Fruit fly (Drosophila melanogaster): ENCODE results near the gene CG2604.
A peak's percentile ranks its signal among the peaks of the same experiment; 100 is the strongest.

CG2604 gene

dm6 chr3R:5263311-5264250 lies 40.4 kb upstream of the CG2604 start (continued):
- TF ChIP-seq Adf1 (GFP tag; IDR thresholded peaks at IDR 0.05) (peak; percentile 39), NK7.1 (GFP tag; optimal IDR thresholded peaks at IDR 0.05) (no peak), pan (optimal IDR thresholded peaks at IDR 0.05) (peak in 1 of 2 experiments; percentile 23), pan (GFP tag; optimal IDR thresholded peaks at IDR 0.05 in 1 of 2, IDR thresholded peaks at IDR 0.05 in 1 of 2) (peak in 1 of 2 experiments; percentile 75), D19B (GFP tag; optimal IDR thresholded peaks at IDR 0.05) (peak; percentile 63), CG8388 (GFP tag; optimal IDR thresholded peaks at IDR 0.05) (peak; percentile 83), da (GFP tag; optimal IDR thresholded peaks at IDR 0.05) (no peak), Asciz (GFP tag; optimal IDR thresholded peaks at IDR 0.05) (peak; percentile 87), sim (GFP tag; IDR thresholded peaks at IDR 0.05) (no peak), bcd (GFP tag; optimal IDR thresholded peaks at IDR 0.05) (peak; percentile 86), Oli (tag; optimal IDR thresholded peaks at IDR 0.05) (peak; percentile 92), NFAT (GFP tag; IDR thresholded peaks at IDR 0.05) (0 out of 2 replicates have a peak, but pooled peaks have one; percentile 29), CG7372 (GFP tag; IDR thresholded peaks at IDR 0.05) (peak; percentile 79), Tbp (GFP tag; optimal IDR thresholded peaks at IDR 0.05) (no peak), CG14050 (GFP tag; IDR thresholded peaks at IDR 0.05) (peak; percentile 49; the same call in 1 of the 3 replicates), CG2875 (GFP tag; optimal IDR thresholded peaks at IDR 0.05) (peak; percentile 73), CG10366 (GFP tag; IDR thresholded peaks at IDR 0.05) (peak; percentile 51; the same call in 1 of the 2 replicates), ftz-f1 (GFP tag; optimal IDR thresholded peaks at IDR 0.05) (peak; percentile 83), CG18262 (tag; optimal IDR thresholded peaks at IDR 0.05) (peak; percentile 92), jigr1 (GFP tag; IDR thresholded peaks at IDR 0.05) (no peak), Ets97D (GFP tag; optimal IDR thresholded peaks at IDR 0.05) (no peak), CG4730 (GFP tag; IDR thresholded peaks at IDR 0.05) (peak; percentile 55), eve (GFP tag; optimal IDR thresholded peaks at IDR 0.05) (no peak), sr (GFP tag; IDR thresholded peaks at IDR 0.05) (peak; percentile 100), zen2 (GFP tag; IDR thresholded peaks at IDR 0.05; ENCODE audit: partially characterized antibody) (no peak), CG11723 (GFP tag; optimal IDR thresholded peaks at IDR 0.05) (peak; percentile 63), dysf (GFP tag; IDR thresholded peaks at IDR 0.05) (peak; percentile 77), row (GFP tag; IDR thresholded peaks at IDR 0.05) (peak; percentile 77), HHEX (GFP tag; optimal IDR thresholded peaks at IDR 0.05) (peak; percentile 88), Nf-YA (GFP tag; IDR thresholded peaks at IDR 0.05) (peak; percentile 15; the same call in 1 of the 2 replicates), Sry-β (GFP tag; optimal IDR thresholded peaks at IDR 0.05) (no peak), otp (GFP tag; IDR thresholded peaks at IDR 0.05) (no peak; the same call in 2 of the 3 replicates), HmgZ (tag; optimal IDR thresholded peaks at IDR 0.05) (no peak), CG17186 (GFP tag; optimal IDR thresholded peaks at IDR 0.05) (no peak), CG2120 (GFP tag; optimal IDR thresholded peaks at IDR 0.05) (peak; percentile 34), disco-r (GFP tag; optimal IDR thresholded peaks at IDR 0.05) (no peak), CG3065 (GFP tag; optimal IDR thresholded peaks at IDR 0.05) (peak; percentile 35), br (optimal IDR thresholded peaks at IDR 0.05) (no peak), CG10543 (GFP tag; optimal IDR thresholded peaks at IDR 0.05) (peak; percentile 89), CG9437 (GFP tag; optimal IDR thresholded peaks at IDR 0.05) (peak; percentile 85), CG13894 (tag; optimal IDR thresholded peaks at IDR 0.05) (peak; percentile 25), CG8478 (optimal IDR thresholded peaks at IDR 0.05) (no peak), MBD-R2 (GFP tag; IDR thresholded peaks at IDR 0.05) (peak; percentile 36; the same call in 1 of the 2 replicates), Fer1 (GFP tag; optimal IDR thresholded peaks at IDR 0.05) (peak; percentile 85), CG14441 (GFP tag; IDR thresholded peaks at IDR 0.05) (peak; percentile 71), CG14860 (GFP tag; IDR thresholded peaks at IDR 0.05; ENCODE audit: partially characterized antibody) (no peak), unc-4 (GFP tag; IDR thresholded peaks at IDR 0.05; ENCODE audit: partially characterized antibody) (no peak), CG16813 (GFP tag; IDR thresholded peaks at IDR 0.05; ENCODE audit: partially characterized antibody) (no peak), CG7271 (tag; optimal IDR thresholded peaks at IDR 0.05) (peak; percentile 46)
